Fruit fly (Drosophila melanogaster): ENCODE data around the gene Hmgcl.

DNA sequence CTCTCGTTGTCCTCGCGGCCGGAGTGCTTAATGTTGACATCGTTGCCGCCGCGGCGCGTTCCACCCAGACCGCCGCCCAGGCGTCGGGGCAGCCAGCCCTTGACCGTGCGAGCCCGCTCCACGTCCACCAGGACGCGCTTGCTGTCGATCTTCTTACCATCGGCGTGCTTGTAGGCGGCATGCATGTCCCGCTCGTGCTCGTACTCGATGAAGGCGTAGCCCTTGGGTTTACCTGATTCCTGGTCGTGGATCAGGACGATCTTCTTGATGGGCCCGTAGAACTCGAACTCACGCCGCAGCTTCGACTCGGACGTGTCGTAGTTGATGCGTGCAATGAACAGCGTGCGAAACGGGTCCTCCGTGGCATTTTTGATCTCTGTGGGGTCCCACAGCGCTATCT lies 10.6 kb downstream of the Hmgcl start:
- no peak for TF ChIP-seq CTCF (optimal IDR thresholded peaks at IDR 0.05)
- TF ChIP-seq CG8478 (optimal IDR thresholded peaks at IDR 0.05), result no peak
